Worm (Caenorhabditis elegans): ENCODE measurements around the gene C16C8.5.

ce11 chrII:3428158-3428704 lies 17.0 kb downstream of the C16C8.5 start:
- TF ChIP-seq nhr-237 (tag; optimal IDR thresholded peaks at IDR 0.05) (no peak), blmp-1 (tag; optimal IDR thresholded peaks at IDR 0.05; ENCODE audit: insufficient read depth) (no peak), lin-39 (tag; optimal IDR thresholded peaks at IDR 0.05) (no peak), zag-1 (tag; optimal IDR thresholded peaks at IDR 0.05) (peak; percentile 9), dmd-4 (tag; optimal IDR thresholded peaks at IDR 0.05) (no peak), crh-2 (tag; optimal IDR thresholded peaks at IDR 0.05) (peak; percentile 0)

All from whole organism, L2 larva.